Worm (Caenorhabditis elegans): ENCODE results near the gene Y69E1A.3.

ce11 chrIV:11004273-11004672 lies 52.2 kb downstream of the Y69E1A.3 start, which contains the start of gene F13H10.1:
- no peak for TF ChIP-seq madf-6 (GFP tag; IDR thresholded peaks at IDR 0.05)
- no peak for TF ChIP-seq mes-4 (tag; optimal IDR thresholded peaks at IDR 0.05)
- no peak for TF ChIP-seq tbx-9 (tag; optimal IDR thresholded peaks at IDR 0.05; ENCODE audit: borderline replicate concordance)
- TF ChIP-seq Y53G8AR.9 (GFP tag; conservative IDR thresholded peaks at IDR 0.05), result no peak
- TF ChIP-seq let-607 (tag; optimal IDR thresholded peaks at IDR 0.05), result no peak
- no peak for TF ChIP-seq B0035.1 (tag; optimal IDR thresholded peaks at IDR 0.05)
- TF ChIP-seq unc-130 (GFP tag; optimal IDR thresholded peaks at IDR 0.05), result no peak
- TF ChIP-seq aptf-3 (GFP tag; IDR thresholded peaks at IDR 0.05), result no peak
- TF ChIP-seq snpc-1.3 (tag; optimal IDR thresholded peaks at IDR 0.05; ENCODE audit: insufficient read depth), result no peak
- no peak for TF ChIP-seq unc-62 (GFP tag; optimal IDR thresholded peaks at IDR 0.05)
- TF ChIP-seq F52B5.7 (tag; optimal IDR thresholded peaks at IDR 0.05), result no peak
- no peak for TF ChIP-seq attf-6 (GFP tag; IDR thresholded peaks at IDR 0.05)
- no peak for TF ChIP-seq ceh-79 (tag; optimal IDR thresholded peaks at IDR 0.05)
- TF ChIP-seq egl-18 (GFP tag; IDR thresholded peaks at IDR 0.05), result no peak

Data from whole organism, young adult.